Worm (Caenorhabditis elegans): ENCODE data around the gene Y64G10A.10.

Gene Y64G10A.10

ce11 chrIV:14269932-14270331 lies 28.7 kb upstream of the Y64G10A.10 start:
- no peak for TF ChIP-seq Y22D7AL.16 (tag; optimal IDR thresholded peaks at IDR 0.05)
- TF ChIP-seq npax-4 (tag; optimal IDR thresholded peaks at IDR 0.05): no peak
- TF ChIP-seq sox-4 (tag; optimal IDR thresholded peaks at IDR 0.05): no peak
- no peak for TF ChIP-seq unc-3 (GFP tag; conservative IDR thresholded peaks at IDR 0.05)
- TF ChIP-seq unc-3 (tag; optimal IDR thresholded peaks at IDR 0.05): no peak
- TF ChIP-seq ceh-22 (tag; optimal IDR thresholded peaks at IDR 0.05): no peak
- no peak for TF ChIP-seq sdc-2 (tag; optimal IDR thresholded peaks at IDR 0.05)
- no peak for TF ChIP-seq ztf-16 (tag; optimal IDR thresholded peaks at IDR 0.05)
- no peak for TF ChIP-seq hlh-13 (GFP tag; optimal IDR thresholded peaks at IDR 0.05)
- no peak for TF ChIP-seq fax-1 (tag; optimal IDR thresholded peaks at IDR 0.05)
- TF ChIP-seq odd-2 (tag; optimal IDR thresholded peaks at IDR 0.05): no peak
- no peak for TF ChIP-seq pha-2 (tag; optimal IDR thresholded peaks at IDR 0.05)
- no peak for TF ChIP-seq fkh-6 (tag; optimal IDR thresholded peaks at IDR 0.05)
- TF ChIP-seq dmd-4 (tag; optimal IDR thresholded peaks at IDR 0.05; ENCODE audit: borderline replicate concordance): no peak
- no peak for TF ChIP-seq ceh-2 (tag; optimal IDR thresholded peaks at IDR 0.05)
- no peak for TF ChIP-seq ets-4 (tag; optimal IDR thresholded peaks at IDR 0.05)
- no peak for TF ChIP-seq ttx-3 (tag; optimal IDR thresholded peaks at IDR 0.05)
- no peak for TF ChIP-seq tbx-2 (tag; optimal IDR thresholded peaks at IDR 0.05)

- TF ChIP-seq ceh-9 (tag; optimal IDR thresholded peaks at IDR 0.05): no peak
These were observed 27.6 kb upstream of the Y64G10A.10 start for ce11 chrIV:14268882-14269281.

ce11 chrIV:14260761-14261160 lies 19.5 kb upstream of the Y64G10A.10 start:
- TF ChIP-seq nfya-1 (tag; optimal IDR thresholded peaks at IDR 0.05) (peak; percentile 18), zip-5 (tag; optimal IDR thresholded peaks at IDR 0.05) (no peak), unc-42 (tag; optimal IDR thresholded peaks at IDR 0.05) (peak; percentile 66), ceh-18 (tag; optimal IDR thresholded peaks at IDR 0.05) (peak; percentile 30), ceh-22 (tag; optimal IDR thresholded peaks at IDR 0.05) (no peak), F13H6.1 (tag; optimal IDR thresholded peaks at IDR 0.05) (no peak), unc-55 (GFP tag; optimal IDR thresholded peaks at IDR 0.05) (peak; percentile 0), ceh-31 (tag; optimal IDR thresholded peaks at IDR 0.05) (peak; percentile 18)

ce11 chrIV:14259197-14259596 lies 18.0 kb upstream of the Y64G10A.10 start:
- TF ChIP-seq sdc-2 (tag; optimal IDR thresholded peaks at IDR 0.05) (no peak), fkh-10 (GFP tag; optimal IDR thresholded peaks at IDR 0.05) (no peak), madf-2 (tag; optimal IDR thresholded peaks at IDR 0.05) (no peak), zip-5 (tag; optimal IDR thresholded peaks at IDR 0.05) (no peak), ceh-31 (tag; optimal IDR thresholded peaks at IDR 0.05) (no peak), gmeb-2 (tag; optimal IDR thresholded peaks at IDR 0.05) (no peak), F13H6.1 (tag; optimal IDR thresholded peaks at IDR 0.05) (no peak), hlh-15 (tag; optimal IDR thresholded peaks at IDR 0.05) (no peak), dve-1 (tag; optimal IDR thresholded peaks at IDR 0.05) (no peak), hlh-30 (tag; optimal IDR thresholded peaks at IDR 0.05; ENCODE audit: insufficient read depth) (no peak), elt-2 (tag; optimal IDR thresholded peaks at IDR 0.05) (no peak), lin-11 (tag; optimal IDR thresholded peaks at IDR 0.05) (no peak)

ce11 chrIV:14257528-14257927 lies 16.3 kb upstream of the Y64G10A.10 start:
- TF ChIP-seq unc-42 (tag; optimal IDR thresholded peaks at IDR 0.05) (no peak), ceh-45 (GFP tag; IDR thresholded peaks at IDR 0.05) (no peak), che-1 (tag; optimal IDR thresholded peaks at IDR 0.05) (no peak), unc-55 (GFP tag; optimal IDR thresholded peaks at IDR 0.05) (no peak), hlh-15 (tag; optimal IDR thresholded peaks at IDR 0.05) (no peak), fkh-6 (tag; optimal IDR thresholded peaks at IDR 0.05) (no peak), C38D4.7 (GFP tag; optimal IDR thresholded peaks at IDR 0.05) (no peak)

Data from whole organism, late embryonic.